Worm (Caenorhabditis elegans): ENCODE measurements around the gene fbxb-49.

DNA sequence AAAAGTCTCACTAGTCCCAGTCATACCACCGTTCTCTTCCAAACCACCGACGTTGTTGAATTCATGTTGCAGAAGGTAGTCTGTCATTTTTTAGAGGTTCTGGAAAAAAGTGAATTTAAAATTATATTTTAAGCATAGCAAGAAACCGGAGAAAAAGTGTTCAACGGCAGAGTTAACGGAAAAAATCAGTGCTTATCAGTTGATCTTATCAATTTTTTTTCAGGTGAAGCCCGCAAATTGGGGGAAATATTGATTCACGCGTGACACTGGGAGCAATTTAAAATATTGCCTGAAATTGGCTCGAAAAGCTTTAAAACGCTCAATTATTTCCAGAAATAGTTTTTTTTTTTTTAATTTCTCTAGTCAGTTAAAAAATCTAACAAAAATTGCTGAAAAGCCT is 11.6 kb downstream of the fbxb-49 start, which contains the start of gene math-38:
- no peak for TF ChIP-seq dao-5 (tag; optimal IDR thresholded peaks at IDR 0.05)
- no peak for TF ChIP-seq him-1 (tag; optimal IDR thresholded peaks at IDR 0.05)
- TF ChIP-seq W03F9.2 (tag; optimal IDR thresholded peaks at IDR 0.05), result no peak
